Worm (Caenorhabditis elegans): Measurements from ENCODE around the gene mrps-31.

Gene mrps-31

ce11 chrIII:3657479-3657878 is 27.3 kb upstream of the mrps-31 start, which contains the start of gene C46F11.5:
Gene C46F11.5 (minus strand): TSS chrIII:3657606.
- TF ChIP-seq zip-4 (GFP tag; optimal IDR thresholded peaks at IDR 0.05) (peak; percentile 77), snu-23 (GFP tag; optimal IDR thresholded peaks at IDR 0.05) (no peak)

ce11 chrIII:3652964-3653363 is 22.8 kb upstream of the mrps-31 start:
- TF ChIP-seq nhr-85 (tag) (peak; percentile 11), nhr-20 (tag; optimal IDR thresholded peaks at IDR 0.05) (no peak)

- TF ChIP-seq lsy-2 (tag; optimal IDR thresholded peaks at IDR 0.05) (no peak), pag-3 (tag; optimal IDR thresholded peaks at IDR 0.05; ENCODE audit: borderline replicate concordance, insufficient read depth) (no peak), aly-2 (tag; optimal IDR thresholded peaks at IDR 0.05) (no peak)
Measured at ce11 chrIII:3652427-3652826, 22.3 kb upstream of the mrps-31 start.

ce11 chrIII:3650677-3651315 is 20.6 kb upstream of the mrps-31 start, which contains the start of the genes madf-8 and gsr-1:
Gene madf-8 (minus strand): TSS chrIII:3650832.
Gene gsr-1 (plus strand): TSS chrIII:3650907.
- TF ChIP-seq zip-4 (GFP tag; optimal IDR thresholded peaks at IDR 0.05) (no peak), vab-15 (tag; optimal IDR thresholded peaks at IDR 0.05) (peak; percentile 39), unc-130 (tag; optimal IDR thresholded peaks at IDR 0.05) (peak; percentile 57), mdl-1 (tag; optimal IDR thresholded peaks at IDR 0.05) (peak in 1 of 2 experiments; percentile 33), ceh-63 (GFP tag; optimal IDR thresholded peaks at IDR 0.05) (no peak), dpl-1 (GFP tag; optimal IDR thresholded peaks at IDR 0.05) (peak; percentile 83 to 90 (median 85)), lin-15B (tag; optimal IDR thresholded peaks at IDR 0.05) (peak; percentile 45), lin-14 (GFP tag; optimal IDR thresholded peaks at IDR 0.05) (peak; percentile 56), mep-1 (tag; optimal IDR thresholded peaks at IDR 0.05) (no peak), snu-23 (GFP tag; optimal IDR thresholded peaks at IDR 0.05) (peak; percentile 59), ceh-82 (tag; optimal IDR thresholded peaks at IDR 0.05) (peak; percentile 40 to 49 (median 43)), lsy-2 (tag; optimal IDR thresholded peaks at IDR 0.05) (peak; percentile 67 to 77), nhr-71 (tag; optimal IDR thresholded peaks at IDR 0.05) (peak; percentile 75), mef-2 (tag; optimal IDR thresholded peaks at IDR 0.05) (no peak), pax-3 (tag; optimal IDR thresholded peaks at IDR 0.05) (peak; percentile 40), aha-1 (tag; optimal IDR thresholded peaks at IDR 0.05) (no peak), ces-1 (GFP tag; optimal IDR thresholded peaks at IDR 0.05) (no peak), sptf-1 (tag; optimal IDR thresholded peaks at IDR 0.05) (no peak), sup-37 (GFP tag; optimal IDR thresholded peaks at IDR 0.05) (no peak), hlh-17 (GFP tag; optimal IDR thresholded peaks at IDR 0.05; ENCODE audit: borderline replicate concordance) (no peak), ztf-11 (tag; optimal IDR thresholded peaks at IDR 0.05) (peak in 1 of 2 experiments; percentile 26), unc-86 (tag; optimal IDR thresholded peaks at IDR 0.05) (peak; percentile 17), fkh-4 (tag; optimal IDR thresholded peaks at IDR 0.05; ENCODE audit: borderline replicate concordance) (no peak), lin-39 (tag; optimal IDR thresholded peaks at IDR 0.05) (peak; percentile 54), isw-1 (GFP tag; IDR thresholded peaks at IDR 0.05) (peak; percentile 43), skn-1 (tag; optimal IDR thresholded peaks at IDR 0.05) (peak; percentile 53), unc-98 (GFP tag; IDR thresholded peaks at IDR 0.05) (no peak), snpc-4 (tag; optimal IDR thresholded peaks at IDR 0.05) (peak; percentile 50), unc-62 (GFP tag; optimal IDR thresholded peaks at IDR 0.05) (no peak), alr-1 (tag; optimal IDR thresholded peaks at IDR 0.05; ENCODE audit: borderline replicate concordance) (no peak), lin-35 (GFP tag; optimal IDR thresholded peaks at IDR 0.05) (peak; percentile 77 to 84), lin-13 (GFP tag; optimal IDR thresholded peaks at IDR 0.05) (no peak), pag-3 (tag; optimal IDR thresholded peaks at IDR 0.05; ENCODE audit: borderline replicate concordance, insufficient read depth) (no peak), nhr-90 (tag; optimal IDR thresholded peaks at IDR 0.05; ENCODE audit: poor library complexity) (no peak), tbx-2 (tag; optimal IDR thresholded peaks at IDR 0.05) (peak; percentile 40), fkh-8 (tag; optimal IDR thresholded peaks at IDR 0.05) (peak; percentile 28), xbp-1 (tag; optimal IDR thresholded peaks at IDR 0.05) (peak; percentile 73), nhr-20 (tag; optimal IDR thresholded peaks at IDR 0.05) (peak; percentile 33), jun-1 (tag; optimal IDR thresholded peaks at IDR 0.05) (no peak), blmp-1 (tag; optimal IDR thresholded peaks at IDR 0.05) (no peak), nhr-76 (tag; optimal IDR thresholded peaks at IDR 0.05) (no peak), nhr-28 (tag; optimal IDR thresholded peaks at IDR 0.05) (no peak)
